Fruit fly (Drosophila melanogaster): ENCODE measurements around the gene CG3618.

CG3618 gene

DNA sequence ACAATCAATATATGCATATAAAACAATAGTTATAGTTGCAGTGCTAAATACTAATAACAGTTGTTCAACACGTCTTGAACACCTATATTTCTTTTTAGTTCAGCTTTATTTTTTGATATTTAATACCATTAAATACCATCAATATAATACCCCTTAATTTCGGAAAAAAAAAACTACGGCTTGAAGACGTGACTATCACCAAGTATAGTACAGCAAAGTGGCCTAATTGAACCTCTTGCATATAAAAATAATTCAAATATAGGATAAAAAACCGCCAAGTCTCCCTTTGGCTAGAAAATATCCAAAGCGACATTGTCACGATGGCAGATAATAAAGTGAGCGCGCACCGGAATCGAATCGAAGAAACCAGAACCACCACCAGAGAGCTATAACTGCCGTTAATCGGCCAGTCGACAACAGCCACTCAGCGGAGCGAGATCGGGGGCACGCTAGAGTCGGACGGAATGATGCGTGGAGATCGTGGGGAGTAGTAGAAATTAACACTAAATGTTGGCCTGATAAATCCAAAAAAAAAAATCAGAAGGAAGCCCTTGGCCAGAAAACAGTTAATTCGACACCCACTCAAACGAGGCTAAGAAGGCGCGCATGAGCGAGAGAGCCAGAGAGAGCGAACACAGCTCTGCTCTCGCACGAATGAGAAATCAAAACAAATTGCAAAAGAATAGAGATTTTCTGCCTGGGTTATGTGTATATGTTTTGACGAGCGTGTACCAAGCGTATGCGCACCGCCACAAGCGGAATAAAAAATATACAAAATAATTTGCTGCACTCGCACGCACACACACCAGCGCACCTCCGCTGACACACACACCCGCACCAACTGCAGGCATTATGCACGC is 30.8 kb downstream of the CG3618 start (continued):
- TF ChIP-seq gce (GFP tag; IDR thresholded peaks at IDR 0.05), result no peak
- TF ChIP-seq CG10431 (GFP tag; optimal IDR thresholded peaks at IDR 0.05), result no peak
- peak; percentile 68 for TF ChIP-seq CG2678 (tag; optimal IDR thresholded peaks at IDR 0.05)
- TF ChIP-seq mld (GFP tag; IDR thresholded peaks at IDR 0.05; ENCODE audit: partially characterized antibody), result no peak
- no peak for TF ChIP-seq klu (GFP tag; IDR thresholded peaks at IDR 0.05)
- peak; percentile 42 for TF ChIP-seq Dref (GFP tag; IDR thresholded peaks at IDR 0.05)
- TF ChIP-seq ase (GFP tag; IDR thresholded peaks at IDR 0.05), result no peak
- TF ChIP-seq bab2 (GFP tag; optimal IDR thresholded peaks at IDR 0.05), result no peak
- no peak for TF ChIP-seq org-1 (GFP tag; optimal IDR thresholded peaks at IDR 0.05)
- TF ChIP-seq maf-S (GFP tag; optimal IDR thresholded peaks at IDR 0.05), result no peak
- 0 out of 3 replicates have a peak, but pooled peaks have one; percentile 31 for TF ChIP-seq vnd (GFP tag; IDR thresholded peaks at IDR 0.05; ENCODE audit: partially characterized antibody)
- TF ChIP-seq CG11247 (GFP tag; IDR thresholded peaks at IDR 0.05), result 0 out of 2 replicates have a peak, but pooled peaks have one; percentile 15
- no peak for TF ChIP-seq tna (GFP tag; IDR thresholded peaks at IDR 0.05; ENCODE audit: partially characterized antibody)
- peak; percentile 56 for TF ChIP-seq CG2712 (tag; optimal IDR thresholded peaks at IDR 0.05)
- TF ChIP-seq CG2199 (GFP tag; IDR thresholded peaks at IDR 0.05), result peak; percentile 81; the same call in 2 of the 3 replicates
- no peak for TF ChIP-seq CG3847 (GFP tag; IDR thresholded peaks at IDR 0.05)
- peak; percentile 33 for TF ChIP-seq CG12769 (tag; optimal IDR thresholded peaks at IDR 0.05)
- TF ChIP-seq CG9876 (GFP tag; optimal IDR thresholded peaks at IDR 0.05), result peak; percentile 15
- TF ChIP-seq stwl (tag; optimal IDR thresholded peaks at IDR 0.05), result peak; percentile 8
- TF ChIP-seq tap (tag; optimal IDR thresholded peaks at IDR 0.05), result no peak
- TF ChIP-seq Ets65A (GFP tag), result peak; percentile 26
- TF ChIP-seq CG4424 (GFP tag; optimal IDR thresholded peaks at IDR 0.05), result peak; percentile 16
- TF ChIP-seq sens-2 (GFP tag; IDR thresholded peaks at IDR 0.05), result peak; percentile 35; the same call in 1 of the 2 replicates
- TF ChIP-seq HLH54F (GFP tag; optimal IDR thresholded peaks at IDR 0.05), result peak; percentile 2
- peak; percentile 45; the same call in 1 of the 3 replicates for TF ChIP-seq CG34422 (GFP tag; IDR thresholded peaks at IDR 0.05)
- TF ChIP-seq Trl (optimal IDR thresholded peaks at IDR 0.05), result peak; percentile 91 to 98
- peak; percentile 77 for TF ChIP-seq Trl (GFP tag; optimal IDR thresholded peaks at IDR 0.05)
- TF ChIP-seq toy (GFP tag; IDR thresholded peaks at IDR 0.05), result no peak
- TF ChIP-seq ewg (GFP tag; optimal IDR thresholded peaks at IDR 0.05), result peak; percentile 90
- TF ChIP-seq schlank (tag; optimal IDR thresholded peaks at IDR 0.05), result no peak
- TF ChIP-seq CG10147 (GFP tag; optimal IDR thresholded peaks at IDR 0.05), result peak; percentile 48
- peak; percentile 12 for TF ChIP-seq CG10209 (GFP tag; optimal IDR thresholded peaks at IDR 0.05)
- TF ChIP-seq E2f2 (GFP tag; IDR thresholded peaks at IDR 0.05), result no peak; the same call in 1 of the 2 replicates
- TF ChIP-seq CG33213 (GFP tag; optimal IDR thresholded peaks at IDR 0.05), result no peak
- TF ChIP-seq unpg (GFP tag; optimal IDR thresholded peaks at IDR 0.05), result peak; percentile 8
- no peak for TF ChIP-seq abd-A (tag; optimal IDR thresholded peaks at IDR 0.05)
- no peak for TF ChIP-seq HHEX (GFP tag; optimal IDR thresholded peaks at IDR 0.05)
- TF ChIP-seq Ravus (GFP tag; IDR thresholded peaks at IDR 0.05), result no peak
- peak; percentile 100 for TF ChIP-seq Sry-β (GFP tag; optimal IDR thresholded peaks at IDR 0.05)
- TF ChIP-seq cg (GFP tag; optimal IDR thresholded peaks at IDR 0.05), result peak; percentile 62
- TF ChIP-seq CG16813 (GFP tag; IDR thresholded peaks at IDR 0.05; ENCODE audit: partially characterized antibody), result peak; percentile 23; the same call in 1 of the 3 replicates
- TF ChIP-seq Chrac-16 (GFP tag; optimal IDR thresholded peaks at IDR 0.05), result peak; percentile 4
- TF ChIP-seq tll (GFP tag; optimal IDR thresholded peaks at IDR 0.05), result no peak
- peak; percentile 41 for TF ChIP-seq CG33557 (GFP tag; optimal IDR thresholded peaks at IDR 0.05)
- no peak for TF ChIP-seq CkIIα-i1 (GFP tag; IDR thresholded peaks at IDR 0.05)
- TF ChIP-seq Atf6 (GFP tag; IDR thresholded peaks at IDR 0.05), result peak; percentile 45; the same call in 1 of the 2 replicates
- TF ChIP-seq CG3281 (GFP tag; optimal IDR thresholded peaks at IDR 0.05), result peak; percentile 68
- peak; percentile 50 for TF ChIP-seq CG7839 (tag; optimal IDR thresholded peaks at IDR 0.05)
- no peak for TF ChIP-seq CG2889 (GFP tag; IDR thresholded peaks at IDR 0.05)

Data from whole organism, embryonic.